Worm (Caenorhabditis elegans): ENCODE results near the gene acds-10.

DNA sequence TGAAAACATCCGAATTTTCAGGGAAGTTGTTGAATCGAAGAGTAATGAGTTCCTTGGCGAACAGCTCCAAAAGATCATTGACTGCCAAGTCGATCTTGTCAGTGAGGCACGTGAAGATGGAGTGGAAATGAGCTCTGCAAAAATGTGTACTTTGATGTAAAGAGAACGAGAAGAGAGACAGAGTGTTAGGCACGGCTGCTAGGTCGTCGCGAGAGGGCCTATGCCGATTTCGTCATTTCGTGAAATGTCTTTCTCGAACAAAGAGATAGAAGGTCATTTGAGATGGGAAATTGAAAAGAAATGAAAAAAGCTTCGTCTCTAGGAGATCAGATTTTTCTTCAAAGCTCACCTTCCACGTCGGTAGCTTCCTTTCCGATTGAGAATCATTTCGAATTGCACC, 32.4 kb downstream of the acds-10 start:
- TF ChIP-seq dao-5 (tag; optimal IDR thresholded peaks at IDR 0.05) (no peak), him-1 (tag; optimal IDR thresholded peaks at IDR 0.05) (no peak), W03F9.2 (tag; optimal IDR thresholded peaks at IDR 0.05) (no peak)

Measured in whole organism, L4/young adult.